Worm (Caenorhabditis elegans) whole organism, L3 larva: ENCODE data around the gene T05E12.9.

Experiments
- R02D3.7 ChIP-seq: fragments of 150-350 bp; optimal IDR thresholded peaks from 2 replicates; lab custom pipeline; 2014; ENCODE audit warnings: missing biosample characterization, missing genetic modification characterization
- aly-2 ChIP-seq: fragments of 150-350 bp; optimal IDR thresholded peaks from 2 replicates; lab custom pipeline; 2014; ENCODE audit warnings: missing biosample characterization, missing genetic modification characterization
- ama-1 ChIP-seq: fragments of 150-350 bp; optimal IDR thresholded peaks from 2 replicates; lab custom pipeline; 2018
- ceh-28 ChIP-seq: fragments of 150-350 bp; optimal IDR thresholded peaks from 2 replicates; lab custom pipeline; 2014; ENCODE audit warnings: missing biosample characterization, missing genetic modification reagents, missing genetic modification characterization
- nhr-76 ChIP-seq: fragments of 150-350 bp; sonication (generic microtip); optimal IDR thresholded peaks from 5 replicates; lab custom pipeline; 2014; ENCODE audit warnings: missing biosample characterization, missing genetic modification characterization
- nhr-77 ChIP-seq: fragments of 150-350 bp; optimal IDR thresholded peaks from 2 replicates; lab custom pipeline; 2014; ENCODE audit warnings: missing biosample characterization, missing genetic modification characterization
- pha-4 ChIP-seq: fragments of 150-350 bp; optimal IDR thresholded peaks from 2 replicates; lab custom pipeline; 2014; ENCODE audit warnings: missing biosample characterization, missing genetic modification reagents, missing genetic modification characterization
- snpc-4 ChIP-seq: fragments of 150-350 bp; optimal IDR thresholded peaks from 2 replicates; lab custom pipeline; 2014; ENCODE audit warnings: missing biosample characterization, missing genetic modification characterization
- unc-62 ChIP-seq: fragments of 150-350 bp; sonication (generic microtip); optimal IDR thresholded peaks from 4 replicates; lab custom pipeline; 2014; ENCODE audit warnings: missing biosample characterization, missing genetic modification reagents, missing genetic modification characterization
- zag-1 ChIP-seq: fragments of 150-350 bp; optimal IDR thresholded peaks from 2 replicates; lab custom pipeline; 2014; ENCODE audit warnings: missing biosample characterization, missing genetic modification characterization
- ztf-11 ChIP-seq: fragments of 150-350 bp; optimal IDR thresholded peaks from 2 replicates; lab custom pipeline; 2014; ENCODE audit warnings: missing biosample characterization, missing genetic modification characterization

- no peak for TF ChIP-seq pha-4
- TF ChIP-seq zag-1 (tag; lab: Kevin White, UChicago), result no peak
- TF ChIP-seq nhr-76 (tag; lab: Kevin White, UChicago), result no peak
- TF ChIP-seq R02D3.7 (tag; lab: Kevin White, UChicago), result no peak
- no peak for TF ChIP-seq snpc-4 (tag; lab: Kevin White, UChicago)
- no peak for TF ChIP-seq aly-2 (tag; lab: Kevin White, UChicago)
- no peak for TF ChIP-seq ceh-28 (tag; lab: Kevin White, UChicago)
- no peak for TF ChIP-seq ztf-11 (tag; lab: Kevin White, UChicago)
- no peak for TF ChIP-seq nhr-77
- TF ChIP-seq unc-62 (GFP tag; lab: Kevin White, UChicago), result no peak
- no peak for TF ChIP-seq ama-1 (lab: Kevin White, UChicago)
Observed at ce11 chrV:17042263-17042662, 40.4 kb downstream of the T05E12.9 start, which contains the start of gene hpo-33.
